Fruit fly (Drosophila melanogaster): ENCODE data around the gene CG17600.

CG17600 gene

DNA sequence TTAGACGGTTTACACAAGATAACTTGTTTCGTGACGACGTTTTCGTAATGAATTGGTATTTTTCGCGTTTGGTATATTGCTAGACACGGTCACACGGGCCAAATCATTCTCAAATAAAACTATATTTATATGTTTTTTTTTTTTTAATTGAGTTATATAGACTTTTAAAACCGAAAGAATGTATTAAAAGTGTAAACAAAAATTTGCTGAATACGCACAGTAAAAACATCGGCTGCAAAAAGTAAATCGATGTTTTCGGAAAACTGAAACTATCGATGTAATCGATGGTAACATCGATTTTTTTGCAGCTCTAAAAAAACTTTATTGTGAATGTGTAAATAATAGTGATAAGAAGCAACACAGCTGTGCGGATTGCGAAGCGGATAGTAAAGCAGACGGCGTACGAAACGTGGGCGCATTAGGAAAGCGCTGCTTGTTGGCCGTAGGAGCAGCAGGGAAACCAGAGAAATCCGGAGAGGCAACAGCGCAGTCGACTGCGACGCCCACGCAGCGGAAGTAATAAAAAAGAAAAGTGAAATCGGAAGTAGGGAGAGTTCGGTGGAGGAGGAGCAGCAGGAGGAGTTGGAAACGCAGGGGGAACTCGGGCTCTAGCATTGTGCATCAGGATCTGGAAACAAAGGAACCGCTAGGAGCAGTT lies 14.8 kb downstream of the CG17600 start, which contains the start of gene S6kII (continued):
- TF ChIP-seq D19A (tag; optimal IDR thresholded peaks at IDR 0.05) (no peak), unpg (GFP tag; optimal IDR thresholded peaks at IDR 0.05) (no peak), pum (GFP tag; optimal IDR thresholded peaks at IDR 0.05) (no peak), Usf (GFP tag; optimal IDR thresholded peaks at IDR 0.05) (no peak), CTCF (GFP tag; optimal IDR thresholded peaks at IDR 0.05) (no peak), dpn (GFP tag; optimal IDR thresholded peaks at IDR 0.05) (no peak), CG11695 (GFP tag; IDR thresholded peaks at IDR 0.05) (no peak), CG15011 (GFP tag; optimal IDR thresholded peaks at IDR 0.05) (no peak), ems (GFP tag; optimal IDR thresholded peaks at IDR 0.05) (no peak), odd (GFP tag; optimal IDR thresholded peaks at IDR 0.05) (no peak), CG15601 (tag; optimal IDR thresholded peaks at IDR 0.05) (no peak), Sry-δ (GFP tag; optimal IDR thresholded peaks at IDR 0.05) (peak; percentile 77), gfzf (GFP tag; optimal IDR thresholded peaks at IDR 0.05) (peak; percentile 51), salm (tag; optimal IDR thresholded peaks at IDR 0.05) (no peak), vnd (GFP tag; IDR thresholded peaks at IDR 0.05; ENCODE audit: partially characterized antibody) (peak; percentile 75), YL-1 (GFP tag; optimal IDR thresholded peaks at IDR 0.05) (peak; percentile 44), CG32532 (GFP tag; IDR thresholded peaks at IDR 0.05) (no peak), Dek (tag; optimal IDR thresholded peaks at IDR 0.05) (no peak), CG1603 (tag; optimal IDR thresholded peaks at IDR 0.05) (no peak), jigr1 (GFP tag; IDR thresholded peaks at IDR 0.05) (no peak), sens (GFP tag) (peak; percentile 9), CG5180 (GFP tag; optimal IDR thresholded peaks at IDR 0.05) (no peak), da (GFP tag; optimal IDR thresholded peaks at IDR 0.05) (no peak), Six4 (GFP tag; optimal IDR thresholded peaks at IDR 0.05) (no peak), knrl (GFP tag; IDR thresholded peaks at IDR 0.05; ENCODE audit: partially characterized antibody) (peak; percentile 88), Dref (GFP tag; IDR thresholded peaks at IDR 0.05) (peak; percentile 82), row (GFP tag; IDR thresholded peaks at IDR 0.05) (peak; percentile 41; the same call in 2 of the 3 replicates), peb (GFP tag; IDR thresholded peaks at IDR 0.05) (no peak), CG7963 (GFP tag; IDR thresholded peaks at IDR 0.05; ENCODE audit: partially characterized antibody) (peak; percentile 79), Dfd (GFP tag; optimal IDR thresholded peaks at IDR 0.05) (no peak), Adf1 (GFP tag; IDR thresholded peaks at IDR 0.05) (peak; percentile 71), Rfx (GFP tag; IDR thresholded peaks at IDR 0.05) (no peak; the same call in 1 of the 2 replicates), CG3281 (GFP tag; optimal IDR thresholded peaks at IDR 0.05) (no peak), repo (GFP tag; optimal IDR thresholded peaks at IDR 0.05) (no peak), CG18011 (GFP tag; optimal IDR thresholded peaks at IDR 0.05) (no peak), CG8765 (GFP tag; IDR thresholded peaks at IDR 0.05) (no peak), sc (optimal IDR thresholded peaks at IDR 0.05) (no peak), sc (GFP tag; optimal IDR thresholded peaks at IDR 0.05) (no peak), Doc3 (GFP tag; IDR thresholded peaks at IDR 0.05; ENCODE audit: partially characterized antibody) (peak; percentile 84), tx (GFP tag; optimal IDR thresholded peaks at IDR 0.05) (no peak), zf30C (GFP tag; optimal IDR thresholded peaks at IDR 0.05) (no peak), schlank (tag; optimal IDR thresholded peaks at IDR 0.05) (no peak), CG9817 (tag; optimal IDR thresholded peaks at IDR 0.05) (no peak), BEAF-32 (GFP tag; optimal IDR thresholded peaks at IDR 0.05) (peak; percentile 79), CG10979 (tag; optimal IDR thresholded peaks at IDR 0.05) (no peak), CG1529 (GFP tag; optimal IDR thresholded peaks at IDR 0.05) (no peak), CG8089 (GFP tag; optimal IDR thresholded peaks at IDR 0.05) (no peak), CG7987 (GFP tag; optimal IDR thresholded peaks at IDR 0.05) (no peak), Deaf1 (tag; optimal IDR thresholded peaks at IDR 0.05) (no peak), hb (GFP tag; IDR thresholded peaks at IDR 0.05; ENCODE audit: partially characterized antibody) (peak; percentile 81), CG10321 (GFP tag; IDR thresholded peaks at IDR 0.05) (no peak)

Data from whole organism, embryonic.